In genomic region chr2L:21198633-21199264, dm6 we compare ENCODE assay signal across 3 fruit fly cellular contexts.
TF ChIP-seq lines count a peak whose summit lies in the region.

TSS of gene Ret (minus strand) at chr2L:21198762.

- no peak for TF ChIP-seq CTCF in whole organism, embryonic (GFP tag; optimal IDR thresholded peaks at IDR 0.05; lab: Kevin White, UChicago)

TF ChIP-seq in whole organism, embryonic, 481 proteins besides CTCF, POLR2A, EP300 and RAD21:
- peak; percentile 9 for TF ChIP-seq CG15479 (GFP tag; optimal IDR thresholded peaks at IDR 0.05; lab: Kevin White, UChicago)
- TF ChIP-seq CG32772 (GFP tag; IDR thresholded peaks at IDR 0.05; lab: Robert Waterston, UW): no peak
- TF ChIP-seq CG14965 (GFP tag; optimal IDR thresholded peaks at IDR 0.05; lab: Kevin White, UChicago; ENCODE audit: borderline replicate concordance): no peak
- TF ChIP-seq CG13894 (tag; optimal IDR thresholded peaks at IDR 0.05; lab: Kevin White, UChicago): peak; percentile 5
- no peak for TF ChIP-seq CG6689 (GFP tag; IDR thresholded peaks at IDR 0.05; lab: Robert Waterston, UW)
- TF ChIP-seq crc (GFP tag; optimal IDR thresholded peaks at IDR 0.05; lab: Kevin White, UChicago): no peak
- peak; percentile 37; the same call in 1 of the 3 replicates for TF ChIP-seq CG2199 (GFP tag; IDR thresholded peaks at IDR 0.05; lab: Robert Waterston, UW)
- no peak for TF ChIP-seq ase (GFP tag; IDR thresholded peaks at IDR 0.05; lab: Robert Waterston, UW)
- TF ChIP-seq CG15696 (tag; optimal IDR thresholded peaks at IDR 0.05; lab: Kevin White, UChicago): peak; percentile 35
- TF ChIP-seq ato (GFP tag; IDR thresholded peaks at IDR 0.05; lab: Robert Waterston, UW; ENCODE audit: partially characterized antibody): peak; percentile 14; the same call in 1 of the 2 replicates
- TF ChIP-seq zf30C (GFP tag; optimal IDR thresholded peaks at IDR 0.05; lab: Kevin White, UChicago): no peak
- TF ChIP-seq CG18599 (GFP tag; optimal IDR thresholded peaks at IDR 0.05; lab: Kevin White, UChicago): peak; percentile 16
- TF ChIP-seq dmrt11E (tag; optimal IDR thresholded peaks at IDR 0.05; lab: Kevin White, UChicago): peak; percentile 1
- no peak for TF ChIP-seq Aef1 (GFP tag; IDR thresholded peaks at IDR 0.05; lab: Robert Waterston, UW)
- TF ChIP-seq CG18011 (GFP tag; optimal IDR thresholded peaks at IDR 0.05; lab: Kevin White, UChicago): no peak
- no peak for TF ChIP-seq CG10431 (GFP tag; optimal IDR thresholded peaks at IDR 0.05; lab: Kevin White, UChicago)
- peak; percentile 9 for TF ChIP-seq nerfin-1 (tag; optimal IDR thresholded peaks at IDR 0.05; lab: Kevin White, UChicago)
- TF ChIP-seq Blimp-1 (GFP tag; optimal IDR thresholded peaks at IDR 0.05; lab: Kevin White, UChicago): peak; percentile 15
- peak; percentile 6 for TF ChIP-seq Asciz (GFP tag; optimal IDR thresholded peaks at IDR 0.05; lab: Kevin White, UChicago)
- peak; percentile 50 for TF ChIP-seq ATbp (GFP tag; optimal IDR thresholded peaks at IDR 0.05; lab: Kevin White, UChicago)
- peak; percentile 14 for TF ChIP-seq CG6813 (GFP tag; optimal IDR thresholded peaks at IDR 0.05; lab: Kevin White, UChicago)
- peak; percentile 94 for TF ChIP-seq Deaf1 (tag; optimal IDR thresholded peaks at IDR 0.05; lab: Kevin White, UChicago)
- peak; percentile 11 for TF ChIP-seq CG1529 (GFP tag; optimal IDR thresholded peaks at IDR 0.05; lab: Kevin White, UChicago)
TF ChIP-seq in whole organism, embryonic: peak in this region for 14.

TF ChIP-seq in whole organism, prepupa, 60 proteins besides CTCF, POLR2A, EP300 and RAD21:
- TF ChIP-seq Eip93F (GFP tag; optimal IDR thresholded peaks at IDR 0.05; lab: Kevin White, UChicago): no peak
- TF ChIP-seq fkh (GFP tag; optimal IDR thresholded peaks at IDR 0.05; lab: Kevin White, UChicago): peak; percentile 68
- no peak for TF ChIP-seq CG11294 (GFP tag; IDR thresholded peaks at IDR 0.05; lab: Robert Waterston, UW)
- TF ChIP-seq OdsH (GFP tag; optimal IDR thresholded peaks at IDR 0.05; lab: Kevin White, UChicago): no peak
- TF ChIP-seq CG6276 (GFP tag; optimal IDR thresholded peaks at IDR 0.05; lab: Kevin White, UChicago): peak; percentile 14
- 0 out of 3 replicates have a peak, but pooled peaks have one; percentile 31 for TF ChIP-seq CG8119 (GFP tag; IDR thresholded peaks at IDR 0.05; lab: Robert Waterston, UW)
- TF ChIP-seq CG31627 (GFP tag; optimal IDR thresholded peaks at IDR 0.05; lab: Kevin White, UChicago): no peak
- 0 out of 2 replicates have a peak, but pooled peaks have one; percentile 18 for TF ChIP-seq CG15336 (GFP tag; IDR thresholded peaks at IDR 0.05; lab: Robert Waterston, UW)

TF ChIP-seq in whole organism, pupa, 21 proteins besides CTCF, POLR2A, EP300 and RAD21:
- peak; percentile 52; the same call in 1 of the 3 replicates for TF ChIP-seq CG4496 (GFP tag; IDR thresholded peaks at IDR 0.05; lab: Robert Waterston, UW)
- no peak for TF ChIP-seq CG34367 (tag; optimal IDR thresholded peaks at IDR 0.05; lab: Kevin White, UChicago)

Comparison
In these comparisons a context has a peak if more than half of its experiments do, and no peak if none do; other contexts are left out.
1. Of the 7 proteins assayed by ChIP-seq in both whole organism, embryonic and whole organism, prepupa: peak only in whole organism, embryonic: Blimp-1; only in whole organism, prepupa: none; in both: none; in neither: 6.